Worm (Caenorhabditis elegans): ENCODE data around the gene clip-1.

clip-1 gene

DNA sequence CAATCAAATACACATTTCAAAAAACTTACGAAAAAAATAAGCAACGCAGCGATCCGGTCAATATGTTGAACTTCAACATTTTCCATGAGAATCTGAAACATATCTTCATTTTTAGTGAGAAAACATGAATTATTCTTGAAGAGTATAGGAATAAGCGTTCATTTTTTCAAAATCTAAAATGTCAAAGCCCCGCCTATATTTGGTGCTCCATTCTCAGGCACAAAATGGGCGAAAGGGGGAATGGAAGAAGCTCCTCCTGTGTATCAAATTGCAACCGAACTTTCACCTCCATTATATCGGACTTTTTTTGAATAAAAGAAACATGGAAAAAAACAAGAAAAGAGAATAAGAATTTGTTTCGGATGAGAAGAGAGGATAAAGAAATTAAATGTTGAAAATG lies 37.7 kb upstream of the clip-1 start, which contains the start of gene srx-45:
Gene srx-45 (minus strand): TSS at position 101 of the 400 bp plus-strand sequence.
- TF ChIP-seq vab-15 (tag; optimal IDR thresholded peaks at IDR 0.05) (no peak), blmp-1 (tag; optimal IDR thresholded peaks at IDR 0.05) (no peak), efl-3 (GFP tag; optimal IDR thresholded peaks at IDR 0.05) (no peak), lin-13 (GFP tag; optimal IDR thresholded peaks at IDR 0.05) (no peak), pag-3 (tag; optimal IDR thresholded peaks at IDR 0.05; ENCODE audit: borderline replicate concordance, insufficient read depth) (no peak), nhr-85 (tag) (no peak), nhr-84 (tag; optimal IDR thresholded peaks at IDR 0.05) (no peak), tbx-2 (tag; optimal IDR thresholded peaks at IDR 0.05) (no peak), unc-98 (GFP tag; IDR thresholded peaks at IDR 0.05) (no peak)

DNA sequence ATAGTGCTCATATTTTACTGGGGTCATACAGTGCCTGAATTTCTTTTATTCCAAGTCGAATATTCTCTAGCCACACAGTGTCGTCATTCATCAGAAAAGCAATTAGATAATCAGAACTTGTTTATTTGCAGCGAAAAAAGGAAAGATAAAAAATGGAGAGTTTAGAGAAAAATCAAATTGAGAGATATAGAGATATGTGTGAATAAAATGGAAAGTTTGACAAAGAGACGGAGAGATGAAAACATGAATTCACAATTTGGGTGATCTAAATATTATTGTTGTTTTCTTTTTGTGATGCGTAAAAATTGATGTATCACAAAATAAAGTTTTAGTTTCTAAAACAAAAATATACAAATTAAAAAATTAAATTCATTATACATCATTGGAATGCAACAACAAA lies 31.8 kb upstream of the clip-1 start:
- TF ChIP-seq elt-3 (tag; optimal IDR thresholded peaks at IDR 0.05), result peak in 2 of 6 experiments; percentile 15 to 40
- no peak for TF ChIP-seq egl-13 (tag; optimal IDR thresholded peaks at IDR 0.05)
- no peak for TF ChIP-seq dpl-1 (GFP tag; optimal IDR thresholded peaks at IDR 0.05)
- no peak for TF ChIP-seq dsc-1 (tag; optimal IDR thresholded peaks at IDR 0.05)
- TF ChIP-seq nhr-71 (tag; optimal IDR thresholded peaks at IDR 0.05), result peak; percentile 0
- peak; percentile 34 for TF ChIP-seq lin-14 (GFP tag; optimal IDR thresholded peaks at IDR 0.05)
- TF ChIP-seq aly-2 (tag; optimal IDR thresholded peaks at IDR 0.05), result no peak
- no peak for TF ChIP-seq ets-5 (GFP tag; IDR thresholded peaks at IDR 0.05)
- TF ChIP-seq elt-2 (tag; optimal IDR thresholded peaks at IDR 0.05), result no peak
- TF ChIP-seq nhr-47 (tag; optimal IDR thresholded peaks at IDR 0.05), result no peak
- TF ChIP-seq nhr-85 (tag), result peak; percentile 68
- TF ChIP-seq ceh-88 (GFP tag; IDR thresholded peaks at IDR 0.05), result no peak
- no peak for TF ChIP-seq nhr-90 (tag; optimal IDR thresholded peaks at IDR 0.05; ENCODE audit: poor library complexity)
- TF ChIP-seq ceh-90 (tag; optimal IDR thresholded peaks at IDR 0.05), result no peak
- no peak for TF ChIP-seq ztf-11 (tag; optimal IDR thresholded peaks at IDR 0.05)
- TF ChIP-seq blmp-1 (tag; optimal IDR thresholded peaks at IDR 0.05), result peak; percentile 81
- TF ChIP-seq unc-130 (tag; optimal IDR thresholded peaks at IDR 0.05), result no peak
- peak in 1 of 2 experiments; percentile 3 for TF ChIP-seq lsy-2 (tag; optimal IDR thresholded peaks at IDR 0.05)
- no peak for TF ChIP-seq F16B12.6 (tag; optimal IDR thresholded peaks at IDR 0.05)
- no peak for TF ChIP-seq isw-1 (GFP tag; IDR thresholded peaks at IDR 0.05)
- no peak for TF ChIP-seq mef-2 (tag; optimal IDR thresholded peaks at IDR 0.05)
- TF ChIP-seq efl-1 (optimal IDR thresholded peaks at IDR 0.05), result no peak
- peak in 1 of 2 experiments; percentile 20 for TF ChIP-seq efl-1 (GFP tag; optimal IDR thresholded peaks at IDR 0.05 in 1 of 2)
- TF ChIP-seq unc-62 (GFP tag; optimal IDR thresholded peaks at IDR 0.05), result no peak
- TF ChIP-seq nhr-20 (tag; optimal IDR thresholded peaks at IDR 0.05), result peak; percentile 10

- peak; percentile 42 for TF ChIP-seq blmp-1 (tag; optimal IDR thresholded peaks at IDR 0.05)
- TF ChIP-seq elt-3 (tag; optimal IDR thresholded peaks at IDR 0.05), result no peak
- TF ChIP-seq nhr-11 (tag; optimal IDR thresholded peaks at IDR 0.05), result no peak
- no peak for TF ChIP-seq hpl-2 (GFP tag; optimal IDR thresholded peaks at IDR 0.05)
Measured at ce11 chrIII:9299919-9300318, 31.1 kb upstream of the clip-1 start, which contains the start of gene K01B6.3. K01B6.3 (plus strand) TSS chrIII:9300219.

DNA sequence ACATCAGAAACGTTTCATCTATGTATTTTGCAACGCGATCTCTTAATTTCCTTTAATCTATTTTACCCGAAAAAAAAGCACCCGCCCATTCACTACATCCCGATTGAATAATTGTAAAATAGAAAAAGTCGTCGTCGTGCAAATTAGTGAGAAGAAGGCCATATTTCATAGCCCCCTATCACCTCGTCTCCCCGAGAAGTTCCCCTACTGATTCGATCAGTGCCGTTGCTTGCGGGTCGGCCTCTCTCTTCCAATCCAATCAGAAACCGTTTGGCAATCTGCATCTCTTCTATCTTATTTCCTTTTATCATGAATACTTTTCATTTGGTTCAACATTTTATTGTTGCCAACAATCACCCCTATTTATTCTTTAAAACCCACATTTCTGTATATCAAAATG lies 30.3 kb upstream of the clip-1 start:
- no peak for TF ChIP-seq dpl-1 (GFP tag; optimal IDR thresholded peaks at IDR 0.05)
- TF ChIP-seq blmp-1 (tag; optimal IDR thresholded peaks at IDR 0.05), result peak; percentile 51

ce11 chrIII:9297345-9297744 lies 28.5 kb upstream of the clip-1 start, which contains the start of gene K01B6.4:
K01B6.4 (minus strand) TSS chrIII:9297445.
- no peak for TF ChIP-seq nhr-77 (tag; optimal IDR thresholded peaks at IDR 0.05)
- TF ChIP-seq ceh-82 (tag; optimal IDR thresholded peaks at IDR 0.05), result no peak
- no peak for TF ChIP-seq efl-1 (optimal IDR thresholded peaks at IDR 0.05)
- peak in 1 of 2 experiments; percentile 34 for TF ChIP-seq efl-1 (GFP tag; optimal IDR thresholded peaks at IDR 0.05 in 1 of 2)
- TF ChIP-seq unc-98 (GFP tag; IDR thresholded peaks at IDR 0.05), result no peak
- TF ChIP-seq ceh-90 (tag; optimal IDR thresholded peaks at IDR 0.05), result no peak
- no peak for TF ChIP-seq zip-4 (GFP tag; optimal IDR thresholded peaks at IDR 0.05)

All from whole organism, L1 larva.